Worm (Caenorhabditis elegans): ENCODE measurements around the gene grd-7.

The grd-7 gene

DNA sequence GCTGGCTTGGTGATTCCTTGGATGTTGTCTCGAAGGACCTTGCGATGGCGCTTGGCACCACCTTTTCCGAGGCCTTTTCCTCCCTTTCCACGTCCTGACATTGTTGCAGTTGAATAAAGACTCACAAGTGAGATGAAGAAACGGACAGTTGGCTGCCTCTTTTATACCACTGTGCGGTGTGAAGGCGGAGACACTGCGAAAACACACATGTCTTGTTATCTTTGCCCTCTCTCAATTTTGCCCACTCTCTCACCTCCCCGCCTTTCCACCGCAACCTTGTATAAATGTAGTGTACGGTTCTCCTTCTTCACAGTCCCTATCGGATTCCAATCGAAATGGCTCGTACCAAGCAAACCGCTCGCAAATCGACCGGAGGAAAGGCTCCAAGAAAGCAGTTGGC lies 40.5 kb upstream of the grd-7 start, which contains the start of the genes his-38 and his-40:
Gene his-38 (minus strand): TSS at position 101 of the 400 bp plus-strand sequence.
Gene his-40 (plus strand): TSS at position 336 of the 400 bp plus-strand sequence.
- TF ChIP-seq tbx-37 (GFP tag; conservative IDR thresholded peaks at IDR 0.05) (no peak), scrt-1 (GFP tag; IDR thresholded peaks at IDR 0.05) (peak; percentile 8; the same call in 1 of the 2 replicates)

ce11 chrX:7306434-7306833 lies 37.2 kb upstream of the grd-7 start:
- TF ChIP-seq ama-1 (optimal IDR thresholded peaks at IDR 0.05): no peak
- TF ChIP-seq ets-7 (tag; optimal IDR thresholded peaks at IDR 0.05): no peak
- no peak for TF ChIP-seq sea-1 (GFP tag; conservative IDR thresholded peaks at IDR 0.05)
- TF ChIP-seq B0310.2 (tag; optimal IDR thresholded peaks at IDR 0.05): no peak
- TF ChIP-seq hmg-4 (GFP tag; optimal IDR thresholded peaks at IDR 0.05): peak; percentile 13
- peak; percentile 8 for TF ChIP-seq F13C5.2 (tag; optimal IDR thresholded peaks at IDR 0.05)
- TF ChIP-seq pes-1 (GFP tag; IDR thresholded peaks at IDR 0.05): no peak

- TF ChIP-seq tbx-37 (GFP tag; conservative IDR thresholded peaks at IDR 0.05) (no peak), scrt-1 (GFP tag; IDR thresholded peaks at IDR 0.05) (no peak), sea-1 (GFP tag; conservative IDR thresholded peaks at IDR 0.05) (no peak), ceh-36 (tag; optimal IDR thresholded peaks at IDR 0.05) (no peak), F13C5.2 (tag; optimal IDR thresholded peaks at IDR 0.05) (no peak), ceh-13 (GFP tag; optimal IDR thresholded peaks at IDR 0.05) (no peak), ama-1 (optimal IDR thresholded peaks at IDR 0.05) (no peak), hmbx-1 (tag; optimal IDR thresholded peaks at IDR 0.05) (no peak), ets-7 (tag; optimal IDR thresholded peaks at IDR 0.05) (no peak), aly-1 (tag; optimal IDR thresholded peaks at IDR 0.05) (no peak), B0310.2 (tag; optimal IDR thresholded peaks at IDR 0.05) (no peak), tbx-11 (GFP tag; IDR thresholded peaks at IDR 0.05) (no peak), hnd-1 (tag; optimal IDR thresholded peaks at IDR 0.05) (no peak), pes-1 (GFP tag; IDR thresholded peaks at IDR 0.05) (no peak), hmg-4 (GFP tag; optimal IDR thresholded peaks at IDR 0.05) (no peak), flt-1 (GFP tag; IDR thresholded peaks at IDR 0.05) (no peak), tra-4 (tag; optimal IDR thresholded peaks at IDR 0.05) (no peak)
Observed at ce11 chrX:7305520-7306186, 36.4 kb upstream of the grd-7 start, which contains the start of gene sur-5. Gene sur-5, minus strand, starts transcription at chrX:7305570.

ce11 chrX:7303115-7303514 lies 33.8 kb upstream of the grd-7 start:
- TF ChIP-seq tra-4 (tag; optimal IDR thresholded peaks at IDR 0.05): no peak
- no peak for TF ChIP-seq aly-1 (tag; optimal IDR thresholded peaks at IDR 0.05)
- no peak for TF ChIP-seq ceh-13 (GFP tag; optimal IDR thresholded peaks at IDR 0.05)
- no peak for TF ChIP-seq hnd-1 (tag; optimal IDR thresholded peaks at IDR 0.05)
- TF ChIP-seq ama-1 (optimal IDR thresholded peaks at IDR 0.05): no peak

DNA sequence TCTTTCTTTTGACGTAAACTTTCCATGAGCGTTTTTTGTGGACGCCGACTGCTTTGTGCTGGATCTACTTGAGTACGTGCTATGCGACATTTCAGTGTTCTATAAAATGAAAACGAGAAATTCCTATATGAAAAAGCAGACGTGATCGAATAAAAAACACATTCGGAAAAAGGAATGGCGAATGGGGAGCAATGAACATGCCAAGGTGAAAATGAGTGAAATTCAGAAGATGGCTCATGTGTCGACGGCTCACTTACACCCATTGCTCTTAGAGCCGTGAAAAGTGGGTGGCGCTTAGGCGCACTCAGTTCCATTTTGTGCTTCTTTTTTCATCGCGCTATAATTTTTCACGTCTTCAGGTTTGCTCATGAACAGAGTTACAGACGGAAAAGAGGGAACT lies 29.4 kb upstream of the grd-7 start, which contains the start of gene K03A1.4:
Gene K03A1.4 (minus strand): TSS at position 101 of the 400 bp plus-strand sequence.
- TF ChIP-seq scrt-1 (GFP tag; IDR thresholded peaks at IDR 0.05) (no peak), tra-4 (tag; optimal IDR thresholded peaks at IDR 0.05) (no peak), B0310.2 (tag; optimal IDR thresholded peaks at IDR 0.05) (no peak), pes-1 (GFP tag; IDR thresholded peaks at IDR 0.05) (no peak), hnd-1 (tag; optimal IDR thresholded peaks at IDR 0.05) (no peak), tbx-11 (GFP tag; IDR thresholded peaks at IDR 0.05) (no peak), tbx-37 (GFP tag; conservative IDR thresholded peaks at IDR 0.05) (no peak), hmbx-1 (tag; optimal IDR thresholded peaks at IDR 0.05) (no peak), aly-1 (tag; optimal IDR thresholded peaks at IDR 0.05) (no peak), hmg-4 (GFP tag; optimal IDR thresholded peaks at IDR 0.05) (no peak), ets-7 (tag; optimal IDR thresholded peaks at IDR 0.05) (no peak), ceh-13 (GFP tag; optimal IDR thresholded peaks at IDR 0.05) (no peak)

DNA sequence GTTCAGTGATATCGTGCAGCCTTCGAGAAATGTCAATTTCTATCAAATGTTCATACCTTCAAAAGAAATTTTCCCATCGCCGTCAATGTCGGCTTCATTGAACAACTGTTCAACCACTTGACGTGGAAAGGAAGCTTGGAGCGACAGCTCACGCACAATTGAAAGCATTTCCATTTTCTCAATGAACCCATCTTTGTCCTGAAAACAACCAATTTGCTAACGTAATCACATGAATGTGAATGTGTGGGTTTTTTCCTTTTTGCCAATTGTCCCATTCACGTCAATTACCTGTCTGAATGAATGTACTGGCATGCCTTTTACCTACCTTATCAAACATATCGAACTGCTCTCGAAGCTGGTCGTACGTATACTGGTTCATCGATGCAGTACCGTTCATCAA lies 27.0 kb upstream of the grd-7 start:
- TF ChIP-seq flt-1 (GFP tag; IDR thresholded peaks at IDR 0.05): no peak

DNA sequence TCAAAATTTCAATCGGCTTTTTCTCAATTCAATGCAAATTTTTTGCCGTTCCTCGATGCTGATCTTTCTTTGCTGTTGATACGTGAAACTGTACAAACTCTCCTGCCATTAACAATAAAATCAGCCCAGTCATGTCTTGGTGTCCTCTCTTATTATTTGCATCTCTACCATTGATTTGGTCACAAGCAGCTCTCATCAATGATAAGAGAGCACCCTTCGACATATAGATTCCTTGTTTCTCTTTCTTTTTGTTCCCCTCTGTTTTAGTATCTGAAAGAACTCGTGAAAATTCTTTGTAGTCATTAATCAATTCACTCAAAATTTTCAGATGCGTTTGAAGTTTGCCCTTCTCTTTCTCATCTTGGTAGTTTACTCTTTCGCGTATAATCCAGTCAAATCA lies 22.5 kb upstream of the grd-7 start, which contains the start of gene lron-7:
Gene lron-7 (plus strand): TSS at position 323 of the 400 bp plus-strand sequence.
- TF ChIP-seq ama-1 (optimal IDR thresholded peaks at IDR 0.05) (no peak), hnd-1 (tag; optimal IDR thresholded peaks at IDR 0.05) (no peak), ceh-36 (tag; optimal IDR thresholded peaks at IDR 0.05) (no peak), hmg-4 (GFP tag; optimal IDR thresholded peaks at IDR 0.05) (no peak), ets-7 (tag; optimal IDR thresholded peaks at IDR 0.05) (no peak), tbx-11 (GFP tag; IDR thresholded peaks at IDR 0.05) (no peak), F13C5.2 (tag; optimal IDR thresholded peaks at IDR 0.05) (no peak), ceh-13 (GFP tag; optimal IDR thresholded peaks at IDR 0.05) (no peak), scrt-1 (GFP tag; IDR thresholded peaks at IDR 0.05) (no peak), pes-1 (GFP tag; IDR thresholded peaks at IDR 0.05) (no peak), tbx-37 (GFP tag; conservative IDR thresholded peaks at IDR 0.05) (no peak)

- TF ChIP-seq ets-7 (tag; optimal IDR thresholded peaks at IDR 0.05): no peak
- TF ChIP-seq scrt-1 (GFP tag; IDR thresholded peaks at IDR 0.05): no peak
- no peak for TF ChIP-seq ama-1 (optimal IDR thresholded peaks at IDR 0.05)
- TF ChIP-seq hmg-4 (GFP tag; optimal IDR thresholded peaks at IDR 0.05): no peak
- no peak for TF ChIP-seq ceh-36 (tag; optimal IDR thresholded peaks at IDR 0.05)
- TF ChIP-seq aly-1 (tag; optimal IDR thresholded peaks at IDR 0.05): no peak
- TF ChIP-seq ceh-13 (GFP tag; optimal IDR thresholded peaks at IDR 0.05): no peak
- no peak for TF ChIP-seq flt-1 (GFP tag; IDR thresholded peaks at IDR 0.05)
- TF ChIP-seq tbx-11 (GFP tag; IDR thresholded peaks at IDR 0.05): no peak
- TF ChIP-seq hmbx-1 (tag; optimal IDR thresholded peaks at IDR 0.05): no peak
- TF ChIP-seq tbx-37 (GFP tag; conservative IDR thresholded peaks at IDR 0.05): no peak
- no peak for TF ChIP-seq pes-1 (GFP tag; IDR thresholded peaks at IDR 0.05)
- no peak for TF ChIP-seq sea-1 (GFP tag; conservative IDR thresholded peaks at IDR 0.05)
- TF ChIP-seq hnd-1 (tag; optimal IDR thresholded peaks at IDR 0.05): no peak
- no peak for TF ChIP-seq tra-4 (tag; optimal IDR thresholded peaks at IDR 0.05)
Observed at ce11 chrX:7290859-7291628, 21.8 kb upstream of the grd-7 start.

All from whole organism, early embryonic.